Worm (Caenorhabditis elegans) whole organism, L4 larva: ENCODE results near the gene C03B1.4.

Experiments used
- Y48G9A.11 ChIP-seq: fragments of 200-800 bp; sonication (Bioruptor generic); IDR thresholded peaks from 2 replicates; pipeline ENCODE4 v1.3.6; 2022; ENCODE audit warnings: missing genetic modification reagents, missing genetic modification characterization, missing compliant biosample characterization
- ces-1 ChIP-seq: fragments of 150-350 bp; sonication (generic microtip); optimal IDR thresholded peaks from 4 replicates; lab custom pipeline; 2014; ENCODE audit warnings: missing biosample characterization, missing genetic modification reagents, missing genetic modification characterization
- fkh-10 ChIP-seq: fragments of 150-350 bp; optimal IDR thresholded peaks from 2 replicates; lab custom pipeline; 2014; ENCODE audit warnings: missing biosample characterization, missing genetic modification reagents, missing genetic modification characterization
- fos-1 ChIP-seq: fragments of 150-350 bp; optimal IDR thresholded peaks from 2 replicates; lab custom pipeline; 2014; ENCODE audit warnings: missing biosample characterization, missing genetic modification characterization
- jun-1 ChIP-seq: fragments of 150-350 bp; optimal IDR thresholded peaks from 2 replicates; lab custom pipeline; 2014; ENCODE audit warnings: missing biosample characterization, missing genetic modification reagents, missing genetic modification characterization
- lin-39 ChIP-seq: fragments of 150-350 bp; optimal IDR thresholded peaks from 2 replicates; lab custom pipeline; 2014; ENCODE audit warnings: missing biosample characterization, missing genetic modification reagents, missing genetic modification characterization
- madf-9 ChIP-seq: fragments of 200-800 bp; sonication (Bioruptor generic); conservative IDR thresholded peaks from 2 replicates; pipeline ENCODE4 v1.3.6; 2022; ENCODE audit warnings: missing genetic modification reagents, missing genetic modification characterization, missing compliant biosample characterization
- nhr-11 ChIP-seq: fragments of 150-350 bp; optimal IDR thresholded peaks from 2 replicates; lab custom pipeline; 2014; ENCODE audit warnings: missing biosample characterization, missing genetic modification characterization
- nhr-77 ChIP-seq: fragments of 150-350 bp; optimal IDR thresholded peaks from 2 replicates; lab custom pipeline; 2014; ENCODE audit warnings: missing biosample characterization, missing genetic modification characterization
- pha-4 ChIP-seq, 2 experiments: fragments of 150-350 bp in 1 of 2; fragments of 200-800 bp in 1 of 2; sonication (Bioruptor generic) in 1 of 2; IDR thresholded peaks in 1 of 2; optimal IDR thresholded peaks in 1 of 2; 2 replicates each; pipeline versions ENCODE4 v1.3.6 to Lab custom; 2014 to 2022; ENCODE audit warnings: missing genetic modification characterization in 2 of 2, missing genetic modification reagents in 2 of 2, missing biosample characterization in 1 of 2, missing compliant biosample characterization in 1 of 2
- set-16 ChIP-seq: fragments of 200-800 bp; sonication (Bioruptor generic); IDR thresholded peaks from 2 replicates; pipeline ENCODE4 v1.3.6; 2022; ENCODE audit warnings: missing genetic modification reagents, missing genetic modification characterization, missing compliant biosample characterization

- TF ChIP-seq nhr-77 (tag; lab: Kevin White, UChicago), result no peak
- no peak for TF ChIP-seq nhr-11 (tag; lab: Kevin White, UChicago)
- no peak for TF ChIP-seq jun-1 (tag; lab: Kevin White, UChicago)
- no peak for TF ChIP-seq fos-1 (tag; lab: Kevin White, UChicago)
- TF ChIP-seq Y48G9A.11 (GFP tag; lab: Robert Waterston, UW), result no peak
- TF ChIP-seq madf-9 (GFP tag; lab: Robert Waterston, UW), result no peak
- no peak for TF ChIP-seq ces-1 (GFP tag; lab: Kevin White, UChicago)
- TF ChIP-seq pha-4 (GFP tag; IDR thresholded peaks at IDR 0.05; lab: Robert Waterston, UW), result no peak
- TF ChIP-seq pha-4 (tag; optimal IDR thresholded peaks at IDR 0.05; lab: Kevin White, UChicago), result no peak
- no peak for TF ChIP-seq lin-39 (tag; lab: Kevin White, UChicago)
- no peak for TF ChIP-seq fkh-10 (GFP tag; lab: Kevin White, UChicago)
- TF ChIP-seq set-16 (GFP tag; lab: Robert Waterston, UW), result no peak
Observed at ce11 chrX:6382930-6383329, 18.6 kb downstream of the C03B1.4 start.
